Worm (Caenorhabditis elegans) whole organism, L3 larva: ENCODE measurements around the gene hlh-25.
"Not testable (repeated sequence)": the region's sequence is repeated elsewhere in the genome, so short reads cannot be mapped to it uniquely, and the experiment has no call there.

Experiments
- R02D3.7 ChIP-seq: fragments of 150-350 bp; optimal IDR thresholded peaks from 2 replicates; lab custom pipeline; 2014; ENCODE audit warnings: missing biosample characterization, missing genetic modification characterization
- ZK546.5 ChIP-seq: sonication (generic microtip); optimal IDR thresholded peaks from 2 replicates; lab custom pipeline; 2017; ENCODE audit warnings: missing biosample characterization, missing genetic modification characterization
- aly-2 ChIP-seq: fragments of 150-350 bp; optimal IDR thresholded peaks from 2 replicates; lab custom pipeline; 2014; ENCODE audit warnings: missing biosample characterization, missing genetic modification characterization
- ceh-16 ChIP-seq: sonication (generic microtip); optimal IDR thresholded peaks from 2 replicates; lab custom pipeline; 2017; ENCODE audit warnings: missing biosample characterization, missing genetic modification characterization
- ceh-28 ChIP-seq: fragments of 150-350 bp; optimal IDR thresholded peaks from 2 replicates; lab custom pipeline; 2014; ENCODE audit warnings: missing biosample characterization, missing genetic modification reagents, missing genetic modification characterization
- ceh-82 ChIP-seq: fragments of 150-350 bp; optimal IDR thresholded peaks from 2 replicates; lab custom pipeline; 2014; ENCODE audit warnings: missing biosample characterization, missing genetic modification characterization
- ceh-9 ChIP-seq: sonication (generic microtip); optimal IDR thresholded peaks from 2 replicates; lab custom pipeline; 2018; ENCODE audit warnings: missing biosample characterization, missing genetic modification characterization
- daf-12 ChIP-seq: fragments of 150-350 bp; optimal IDR thresholded peaks from 2 replicates; lab custom pipeline; 2014; ENCODE audit warnings: missing biosample characterization, missing genetic modification reagents, missing genetic modification characterization
- egl-27 ChIP-seq: sonication (generic microtip); optimal IDR thresholded peaks from 4 replicates; lab custom pipeline; 2017; ENCODE audit warnings: missing biosample characterization, missing genetic modification reagents, missing genetic modification characterization
- egl-5 ChIP-seq: fragments of 150-350 bp; optimal IDR thresholded peaks from 2 replicates; lab custom pipeline; 2017; ENCODE audit warnings: missing biosample characterization, missing genetic modification reagents, missing genetic modification characterization, inconsistent platforms
- elt-1 ChIP-seq: fragments of 150-350 bp; optimal IDR thresholded peaks from 2 replicates; lab custom pipeline; 2014; ENCODE audit warnings: missing biosample characterization, missing genetic modification characterization
- elt-3 ChIP-seq, 3 experiments: fragments of 150-350 bp in 1 of 3; sonication (generic microtip) in 2 of 3; optimal IDR thresholded peaks; 2 replicates in 2 of 3; 4 replicates in 1 of 3; lab custom pipeline; 2014 to 2017; ENCODE audit warnings: missing biosample characterization in 3 of 3, missing genetic modification characterization in 3 of 3
- eor-1 ChIP-seq, 2 experiments: fragments of 150-350 bp; optimal IDR thresholded peaks; 2 replicates each; lab custom pipeline; 2014 to 2018; ENCODE audit warnings: missing biosample characterization in 2 of 2, missing genetic modification characterization in 2 of 2
- fkh-10 ChIP-seq: sonication (generic microtip); optimal IDR thresholded peaks from 2 replicates; lab custom pipeline; 2017; ENCODE audit warnings: missing biosample characterization, missing genetic modification reagents, missing genetic modification characterization
- fkh-2 ChIP-seq: fragments of 150-350 bp; optimal IDR thresholded peaks from 2 replicates; lab custom pipeline; 2014; ENCODE audit warnings: missing biosample characterization, missing genetic modification reagents, missing genetic modification characterization
- fos-1 ChIP-seq: fragments of 150-350 bp; optimal IDR thresholded peaks from 2 replicates; lab custom pipeline; 2014; ENCODE audit warnings: missing biosample characterization, missing genetic modification characterization
- hmg-11 ChIP-seq: sonication (generic microtip); optimal IDR thresholded peaks from 2 replicates; lab custom pipeline; 2016; ENCODE audit warnings: missing genetic modification characterization, missing compliant biosample characterization
- jun-1 ChIP-seq: fragments of 150-350 bp; optimal IDR thresholded peaks from 2 replicates; lab custom pipeline; 2014; ENCODE audit warnings: missing biosample characterization, missing genetic modification reagents, missing genetic modification characterization
- lin-15B ChIP-seq: fragments of 150-350 bp; optimal IDR thresholded peaks from 2 replicates; lab custom pipeline; 2014; ENCODE audit warnings: missing biosample characterization, missing genetic modification characterization
- lin-39 ChIP-seq: fragments of 150-350 bp; optimal IDR thresholded peaks from 2 replicates; lab custom pipeline; 2018; ENCODE audit warnings: missing biosample characterization, missing genetic modification reagents, missing genetic modification characterization
- mdl-1 ChIP-seq: fragments of 150-350 bp; optimal IDR thresholded peaks from 2 replicates; lab custom pipeline; 2014; ENCODE audit warnings: missing biosample characterization, missing genetic modification characterization
- nfya-1 ChIP-seq: sonication (generic microtip); optimal IDR thresholded peaks from 2 replicates; lab custom pipeline; 2017; ENCODE audit warnings: missing genetic modification characterization, mild to moderate bottlenecking, missing compliant biosample characterization, antibody characterized with exemption, moderate library complexity; ENCODE audit not compliant: insufficient read depth
- nhr-23 ChIP-seq: fragments of 150-350 bp; optimal IDR thresholded peaks from 2 replicates; lab custom pipeline; 2014; ENCODE audit warnings: missing biosample characterization, missing genetic modification reagents, missing genetic modification characterization
- nhr-25 ChIP-seq: sonication (generic microtip); optimal IDR thresholded peaks from 2 replicates; lab custom pipeline; 2017; ENCODE audit warnings: missing biosample characterization, missing genetic modification characterization
- nhr-43 ChIP-seq: sonication (generic microtip); optimal IDR thresholded peaks from 2 replicates; lab custom pipeline; 2016; ENCODE audit warnings: mild to moderate bottlenecking, missing genetic modification characterization, missing compliant biosample characterization; ENCODE audit not compliant: poor library complexity, severe bottlenecking
- nhr-67 ChIP-seq: fragments of 150-350 bp; optimal IDR thresholded peaks from 2 replicates; lab custom pipeline; 2014; ENCODE audit warnings: missing biosample characterization, missing genetic modification characterization
- nhr-76 ChIP-seq: fragments of 150-350 bp; sonication (generic microtip); optimal IDR thresholded peaks from 5 replicates; lab custom pipeline; 2014; ENCODE audit warnings: missing biosample characterization, missing genetic modification characterization
- nhr-77 ChIP-seq: fragments of 150-350 bp; optimal IDR thresholded peaks from 2 replicates; lab custom pipeline; 2014; ENCODE audit warnings: missing biosample characterization, missing genetic modification characterization
- pha-4 ChIP-seq: fragments of 150-350 bp; optimal IDR thresholded peaks from 2 replicates; lab custom pipeline; 2014; ENCODE audit warnings: missing biosample characterization, missing genetic modification reagents, missing genetic modification characterization
- pqm-1 ChIP-seq: fragments of 150-350 bp; optimal IDR thresholded peaks from 2 replicates; lab custom pipeline; 2017; ENCODE audit warnings: missing biosample characterization, missing genetic modification characterization, inconsistent platforms
- sea-2 ChIP-seq: fragments of 150-350 bp; sonication (generic microtip); optimal IDR thresholded peaks from 4 replicates; lab custom pipeline; 2014; ENCODE audit warnings: missing biosample characterization, missing genetic modification reagents, missing genetic modification characterization
- skn-1 ChIP-seq: fragments of 150-350 bp; optimal IDR thresholded peaks from 2 replicates; lab custom pipeline; 2014; ENCODE audit warnings: missing biosample characterization, missing genetic modification characterization
- snpc-4 ChIP-seq: fragments of 150-350 bp; optimal IDR thresholded peaks from 2 replicates; lab custom pipeline; 2014; ENCODE audit warnings: missing biosample characterization, missing genetic modification characterization
- tbx-2 ChIP-seq: sonication (generic microtip); optimal IDR thresholded peaks from 2 replicates; lab custom pipeline; 2016; ENCODE audit warnings: mild to moderate bottlenecking, missing genetic modification characterization, missing compliant biosample characterization
- unc-62 ChIP-seq: fragments of 150-350 bp; sonication (generic microtip); optimal IDR thresholded peaks from 4 replicates; lab custom pipeline; 2014; ENCODE audit warnings: missing biosample characterization, missing genetic modification reagents, missing genetic modification characterization
- zag-1 ChIP-seq: fragments of 150-350 bp; optimal IDR thresholded peaks from 2 replicates; lab custom pipeline; 2014; ENCODE audit warnings: missing biosample characterization, missing genetic modification characterization
- ztf-4 ChIP-seq: fragments of 150-350 bp; optimal IDR thresholded peaks from 2 replicates; lab custom pipeline; 2014; ENCODE audit warnings: missing biosample characterization, missing genetic modification characterization

Gene hlh-25

DNA sequence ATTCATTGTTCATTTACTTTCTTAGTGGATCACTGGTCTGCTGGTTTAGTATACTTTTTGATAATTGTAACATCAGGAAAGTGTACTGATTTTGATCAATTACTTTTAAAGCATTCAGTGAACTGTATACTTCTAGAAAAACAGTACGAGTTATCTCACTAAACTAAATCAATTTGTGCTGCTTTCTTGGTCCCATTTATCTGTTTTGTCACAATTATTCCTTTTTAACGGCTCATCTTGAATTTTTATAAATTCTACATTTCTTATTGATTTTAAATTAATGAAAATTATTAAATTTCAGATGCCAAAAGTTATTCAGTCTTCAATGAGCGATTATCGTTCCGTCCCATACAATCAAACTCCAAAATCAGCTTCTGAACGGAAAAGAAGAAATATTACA lies at the start of gene hlh-25:
Gene hlh-25, plus strand, starts transcription at position 301 of the 400 bp plus-strand sequence.
- not testable (repeated sequence) for TF ChIP-seq jun-1, nhr-76, nfya-1 (tag; lab: Kevin White, UChicago)

DNA sequence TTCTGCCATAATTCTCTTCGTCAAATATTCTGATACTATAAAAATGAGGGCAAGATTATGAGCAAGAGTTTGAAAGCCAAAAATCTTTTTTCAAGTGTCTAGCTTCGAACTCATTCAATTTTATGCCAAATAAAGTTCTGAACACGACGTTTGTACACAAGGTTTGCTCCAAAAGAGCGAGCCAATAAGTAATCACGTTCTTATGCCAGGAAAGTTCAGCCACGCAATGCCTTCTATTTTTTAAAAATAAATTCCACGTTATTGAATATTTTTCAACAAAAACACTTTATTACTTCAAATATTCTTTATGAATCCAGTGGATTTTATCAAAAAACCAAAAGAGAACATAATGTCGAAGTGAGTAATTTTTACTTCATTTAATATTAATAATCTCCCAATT lies 47.2 kb upstream of the hlh-25 start, which contains the start of gene nep-5:
Gene nep-5, plus strand, starts transcription at position 301 of the 400 bp plus-strand sequence.
- TF ChIP-seq ceh-82 (tag; lab: Kevin White, UChicago) (no peak), egl-5 (tag; lab: Kevin White, UChicago) (no peak), pha-4 (no peak), egl-27 (tag; lab: Kevin White, UChicago) (no peak), nhr-43 (tag; lab: Kevin White, UChicago) (no peak), tbx-2 (no peak), fkh-10 (GFP tag; lab: Kevin White, UChicago) (no peak), ceh-16 (tag; lab: Kevin White, UChicago) (no peak), zag-1 (no peak), elt-1 (tag; lab: Kevin White, UChicago) (no peak), lin-15B (tag; lab: Kevin White, UChicago) (no peak)
- TF ChIP-seq, all 47 proteins: peak for 0

DNA sequence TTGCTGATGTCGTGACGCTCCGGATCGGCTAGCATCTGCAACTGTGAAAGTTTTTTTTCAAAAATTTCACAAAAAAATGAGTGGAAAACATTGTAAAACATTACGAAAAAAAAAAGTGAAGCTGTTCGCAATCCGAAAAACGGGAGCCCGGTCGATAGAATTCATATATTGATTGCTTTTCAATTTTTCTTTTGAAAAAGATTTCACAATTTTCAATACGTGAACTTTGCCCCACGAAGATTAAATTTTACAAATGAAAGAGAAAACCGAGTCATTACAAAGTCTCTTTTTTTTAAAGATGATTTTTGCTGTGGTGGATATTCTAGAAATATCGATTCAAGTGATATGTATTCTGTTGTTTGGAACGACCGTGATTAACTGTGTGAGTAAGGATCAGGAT lies 40.6 kb upstream of the hlh-25 start, which contains the start of gene F12A10.6:
Gene F12A10.6, minus strand, starts transcription at position 101 of the 400 bp plus-strand sequence.
- no peak for TF ChIP-seq aly-2 (tag; lab: Kevin White, UChicago)
- TF ChIP-seq snpc-4 (tag; lab: Kevin White, UChicago): no peak
- TF ChIP-seq mdl-1 (tag; lab: Kevin White, UChicago): no peak
- no peak for TF ChIP-seq nhr-67 (tag; lab: Kevin White, UChicago)
- no peak for TF ChIP-seq fkh-2
- no peak for TF ChIP-seq fkh-10 (GFP tag; lab: Kevin White, UChicago)
- TF ChIP-seq ceh-16 (tag; lab: Kevin White, UChicago): no peak
- TF ChIP-seq tbx-2: no peak
- TF ChIP-seq ztf-4 (tag; lab: Kevin White, UChicago): no peak
- no peak for TF ChIP-seq egl-27 (tag; lab: Kevin White, UChicago)
- TF ChIP-seq egl-5 (tag; lab: Kevin White, UChicago): no peak
- TF ChIP-seq zag-1: no peak
- no peak for TF ChIP-seq nfya-1 (tag; lab: Kevin White, UChicago)

DNA sequence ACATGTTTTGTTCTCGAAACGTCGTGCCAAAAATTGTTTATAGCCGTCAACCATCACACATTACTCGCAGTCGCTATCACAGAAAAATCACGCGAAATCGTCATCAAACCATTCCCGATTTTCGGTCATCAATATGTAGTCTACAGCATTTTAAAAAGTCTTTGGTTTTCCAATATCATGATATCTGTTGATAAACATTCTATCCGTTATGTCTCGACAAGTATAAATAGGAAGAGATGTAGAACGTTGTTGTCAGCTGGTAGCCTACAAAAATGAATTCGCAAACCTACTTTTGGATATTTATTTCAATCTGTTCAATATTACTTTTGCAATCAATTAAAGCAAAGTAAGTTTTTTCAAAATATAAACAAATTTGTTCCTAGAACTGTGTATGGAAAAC lies 38.7 kb upstream of the hlh-25 start, which contains the start of gene F12A10.1:
Gene F12A10.1, plus strand, starts transcription at position 166 of the 400 bp plus-strand sequence.
- TF ChIP-seq nhr-76 (tag; lab: Kevin White, UChicago) (no peak), skn-1 (tag; lab: Kevin White, UChicago) (no peak), egl-27 (tag; lab: Kevin White, UChicago) (no peak), ceh-9 (no peak), ztf-4 (tag; lab: Kevin White, UChicago) (no peak), fkh-2 (no peak), R02D3.7 (tag; lab: Kevin White, UChicago) (no peak), pha-4 (no peak), ZK546.5 (no peak), nhr-77 (tag; lab: Kevin White, UChicago) (no peak), nhr-25 (tag; lab: Kevin White, UChicago) (no peak), elt-3 (tag; optimal IDR thresholded peaks at IDR 0.05; lab: Kevin White, UChicago) (no peak), hmg-11 (no peak), unc-62 (GFP tag; lab: Kevin White, UChicago) (no peak)

DNA sequence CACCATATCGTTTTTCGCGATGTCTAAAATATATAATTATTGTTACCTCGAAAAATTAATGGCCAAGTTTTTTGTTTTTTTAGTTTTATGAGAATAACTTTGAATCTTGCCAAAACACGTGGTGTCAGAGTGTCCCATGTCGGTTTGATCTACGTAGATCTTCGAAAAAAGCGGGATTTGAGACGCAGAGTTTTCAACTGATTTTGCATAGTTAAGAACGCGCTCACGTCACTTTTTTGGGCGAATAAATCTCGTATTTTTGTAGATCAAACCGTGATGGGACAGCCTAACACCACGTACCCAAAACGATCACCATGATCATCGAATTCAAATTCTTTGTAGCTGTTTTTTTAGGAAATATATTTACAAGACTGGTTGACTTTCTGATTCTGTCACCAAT lies 37.5 kb upstream of the hlh-25 start:
- TF ChIP-seq eor-1 (tag; optimal IDR thresholded peaks at IDR 0.05; lab: Kevin White, UChicago): no peak
- TF ChIP-seq nhr-23 (tag; lab: Kevin White, UChicago): no peak
- TF ChIP-seq aly-2 (tag; lab: Kevin White, UChicago): no peak
- TF ChIP-seq pqm-1 (tag; lab: Kevin White, UChicago): no peak
- TF ChIP-seq nfya-1 (tag; lab: Kevin White, UChicago): no peak
- TF ChIP-seq lin-39: no peak
- no peak for TF ChIP-seq snpc-4 (tag; lab: Kevin White, UChicago)
- TF ChIP-seq skn-1 (tag; lab: Kevin White, UChicago): no peak
- TF ChIP-seq daf-12 (tag; lab: Kevin White, UChicago): no peak
- no peak for TF ChIP-seq nhr-67 (tag; lab: Kevin White, UChicago)
- no peak for TF ChIP-seq ceh-9
- no peak for TF ChIP-seq sea-2 (GFP tag; lab: Kevin White, UChicago)
- no peak for TF ChIP-seq ceh-28 (tag; lab: Kevin White, UChicago)
- no peak for TF ChIP-seq fos-1 (tag; lab: Kevin White, UChicago)
- no peak for TF ChIP-seq nhr-25 (tag; lab: Kevin White, UChicago)
- no peak for TF ChIP-seq egl-27 (tag; lab: Kevin White, UChicago)
- no peak for TF ChIP-seq elt-1 (tag; lab: Kevin White, UChicago)
